Fruit fly (Drosophila melanogaster) whole organism, adult: Measurements from ENCODE around the gene CG44000.

ENCODE experiments used
- CG11617 ChIP-seq: fragments of 200-800 bp; sonication (Bioruptor generic); optimal IDR thresholded peaks from 2 replicates; lab custom pipeline; 2017; ENCODE audit warnings: mild to moderate bottlenecking, missing biosample characterization, missing genetic modification reagents, missing genetic modification characterization
- CG12768 ChIP-seq: fragments of 200-800 bp; sonication (Bioruptor generic); optimal IDR thresholded peaks from 2 replicates; lab custom pipeline; 2017; ENCODE audit warnings: missing biosample characterization, missing genetic modification characterization, mild to moderate bottlenecking, moderate library complexity, missing genetic modification reagents
- CG14711 ChIP-seq: fragments of 200-800 bp; sonication (Bioruptor generic); optimal IDR thresholded peaks from 2 replicates; lab custom pipeline; 2018; ENCODE audit warnings: missing biosample characterization, mild to moderate bottlenecking, missing genetic modification characterization, moderate library complexity
- CG1620 ChIP-seq: fragments of 200-800 bp; sonication (Bioruptor generic); optimal IDR thresholded peaks from 2 replicates; lab custom pipeline; 2016; ENCODE audit warnings: missing biosample characterization, missing genetic modification characterization
- CG33017 ChIP-seq: fragments of 200-800 bp; sonication (Bioruptor generic); optimal IDR thresholded peaks from 2 replicates; lab custom pipeline; 2018; ENCODE audit warnings: missing biosample characterization, mild to moderate bottlenecking, missing genetic modification characterization, moderate library complexity
- CG5204 ChIP-seq: fragments of 200-800 bp; sonication (Bioruptor generic); optimal IDR thresholded peaks from 2 replicates; lab custom pipeline; 2016; ENCODE audit warnings: missing biosample characterization, missing genetic modification characterization
- CG7045 ChIP-seq: fragments of 200-800 bp; sonication (Bioruptor generic); optimal IDR thresholded peaks from 2 replicates; lab custom pipeline; 2017; ENCODE audit warnings: missing biosample characterization, mild to moderate bottlenecking, missing genetic modification characterization
- CG7101 ChIP-seq: fragments of 200-800 bp; sonication (Bioruptor generic); optimal IDR thresholded peaks from 2 replicates; lab custom pipeline; 2018; ENCODE audit warnings: missing biosample characterization, mild to moderate bottlenecking, missing genetic modification characterization, moderate library complexity
- Clk ChIP-seq: fragments of 200-800 bp; sonication (Bioruptor generic); optimal IDR thresholded peaks from 2 replicates; lab custom pipeline; 2017; ENCODE audit warnings: missing biosample characterization, missing genetic modification characterization
- Crg-1 ChIP-seq: fragments of 200-800 bp; sonication (Bioruptor generic); optimal IDR thresholded peaks from 2 replicates; lab custom pipeline; 2016; ENCODE audit warnings: missing biosample characterization, missing genetic modification characterization
- Hr96 ChIP-seq: fragments of 200-800 bp; sonication (Bioruptor generic); optimal IDR thresholded peaks from 2 replicates; lab custom pipeline; 2016; ENCODE audit warnings: missing biosample characterization, missing genetic modification characterization
- Mnt ChIP-seq: fragments of 200-800 bp; sonication (Bioruptor generic); optimal IDR thresholded peaks from 2 replicates; lab custom pipeline; 2016; ENCODE audit warnings: missing biosample characterization, mild to moderate bottlenecking, missing genetic modification characterization
- bab1 ChIP-seq: fragments of 200-800 bp; sonication (Bioruptor generic); optimal IDR thresholded peaks from 3 replicates; lab custom pipeline; 2019; ENCODE audit warnings: missing biosample characterization, mild to moderate bottlenecking, missing genetic modification characterization, moderate library complexity
- cic ChIP-seq: fragments of 200-800 bp; sonication (Bioruptor generic); optimal IDR thresholded peaks from 2 replicates; lab custom pipeline; 2017; ENCODE audit warnings: missing biosample characterization, mild to moderate bottlenecking, missing genetic modification characterization, moderate library complexity
- cnc ChIP-seq, 2 experiments: fragments of >200 bp; optimal IDR thresholded peaks; 2 replicates each; lab custom pipeline; 2017
- kay ChIP-seq: fragments of 200-800 bp; sonication (Bioruptor generic); peaks from one replicate; lab custom pipeline; 2016; ENCODE audit warnings: missing biosample characterization, missing genetic modification characterization, borderline replicate concordance
- ovo ChIP-seq: fragments of 200-800 bp; sonication (Bioruptor generic); optimal IDR thresholded peaks from 2 replicates; lab custom pipeline; 2016; ENCODE audit warnings: missing biosample characterization, missing genetic modification characterization
- pad ChIP-seq: fragments of 200-800 bp; sonication (Bioruptor generic); optimal IDR thresholded peaks from 3 replicates; lab custom pipeline; 2017; ENCODE audit warnings: missing biosample characterization, missing genetic modification characterization, mild to moderate bottlenecking, moderate library complexity, missing genetic modification reagents
- tj ChIP-seq: fragments of 200-800 bp; sonication (Bioruptor generic); optimal IDR thresholded peaks from 3 replicates; lab custom pipeline; 2017; ENCODE audit warnings: missing biosample characterization, mild to moderate bottlenecking, missing genetic modification characterization, moderate library complexity
- toe ChIP-seq: fragments of 200-800 bp; sonication (Bioruptor generic); optimal IDR thresholded peaks from 2 replicates; lab custom pipeline; 2016; ENCODE audit warnings: missing biosample characterization, missing genetic modification characterization

CG44000 gene

DNA sequence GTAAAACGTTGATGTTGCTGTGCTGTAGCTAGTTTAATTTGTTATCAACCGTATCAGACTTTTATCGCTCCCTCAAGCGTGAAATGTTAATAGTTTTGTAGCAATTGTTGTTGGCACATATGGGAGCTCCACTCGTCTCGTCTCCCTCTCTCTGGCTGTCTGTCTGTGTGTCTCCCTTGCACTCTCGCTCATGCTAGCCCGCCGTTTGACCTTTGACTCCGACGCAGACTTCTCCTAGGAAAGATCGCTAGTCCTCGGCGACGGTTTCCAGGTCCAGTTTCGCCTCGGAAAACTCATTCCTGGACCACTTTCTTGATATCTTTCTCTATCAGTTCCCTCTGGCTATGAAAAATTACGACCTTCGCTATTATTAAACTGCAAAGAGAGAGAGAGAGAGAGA lies 36.1 kb downstream of the CG44000 start:
- TF ChIP-seq CG33017 (tag; lab: Kevin White, UChicago), result no peak
- TF ChIP-seq bab1 (GFP tag; lab: Kevin White, UChicago), result no peak

- TF ChIP-seq tj (GFP tag; lab: Kevin White, UChicago), result no peak
- TF ChIP-seq ovo (GFP tag; lab: Kevin White, UChicago), result peak; percentile 85
- no peak for TF ChIP-seq CG5204 (GFP tag; lab: Kevin White, UChicago)
- no peak for TF ChIP-seq Clk (GFP tag; lab: Kevin White, UChicago)
- peak; percentile 48 for TF ChIP-seq CG14711 (tag; lab: Kevin White, UChicago)
- TF ChIP-seq kay (GFP tag; lab: Kevin White, UChicago), result peak; percentile 9
- TF ChIP-seq cic (GFP tag; lab: Kevin White, UChicago), result no peak
- peak; percentile 26 for TF ChIP-seq CG7045
- no peak for TF ChIP-seq CG12768 (GFP tag; lab: Kevin White, UChicago)
- no peak for TF ChIP-seq CG33017 (tag; lab: Kevin White, UChicago)
- no peak for TF ChIP-seq Hr96 (GFP tag; lab: Kevin White, UChicago)
- no peak for TF ChIP-seq Mnt
- no peak for TF ChIP-seq toe (GFP tag; lab: Kevin White, UChicago)
- TF ChIP-seq CG1620 (GFP tag; lab: Kevin White, UChicago), result no peak
- peak; percentile 70 for TF ChIP-seq pad (GFP tag; lab: Kevin White, UChicago)
- no peak for TF ChIP-seq cnc (optimal IDR thresholded peaks at IDR 0.05; lab: Kevin White, UChicago)
- TF ChIP-seq CG7101, result no peak
- TF ChIP-seq Crg-1 (GFP tag; lab: Kevin White, UChicago), result no peak
- TF ChIP-seq bab1 (GFP tag; lab: Kevin White, UChicago), result no peak
- TF ChIP-seq CG11617, result no peak
These were observed 37.3 kb downstream of the CG44000 start for dm6 chr2L:5080225-5080867.

DNA sequence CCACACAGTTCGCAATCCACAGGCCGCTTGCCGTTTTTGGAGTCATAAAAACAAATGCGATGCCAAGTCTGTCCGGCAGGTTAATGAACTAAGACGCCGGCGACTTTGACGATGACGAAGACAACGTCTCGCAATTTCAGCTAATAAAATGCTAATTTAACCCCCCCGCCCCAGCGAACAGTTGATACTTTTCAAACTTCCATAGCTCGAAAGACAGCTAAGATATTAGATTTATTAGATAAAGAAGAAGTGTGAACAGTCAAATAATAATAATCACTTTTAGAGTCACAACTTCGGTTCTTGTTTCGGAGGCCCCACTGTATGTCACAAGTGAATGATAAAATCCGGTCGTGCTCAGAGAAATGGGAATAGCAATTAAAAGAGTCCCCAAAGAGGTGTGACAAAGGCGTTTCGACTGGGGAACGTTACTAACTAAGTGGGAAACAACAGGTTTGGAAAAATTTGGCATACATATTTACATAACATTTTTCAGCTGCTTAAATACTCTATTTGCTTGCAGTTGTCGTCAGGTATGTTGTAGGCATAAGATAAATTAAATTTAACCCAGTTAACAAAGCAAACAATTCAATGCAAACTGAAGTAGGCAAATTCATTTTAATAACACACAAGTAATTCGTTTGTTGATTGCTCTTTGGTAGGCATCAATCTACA lies 41.7 kb downstream of the CG44000 start:
- TF ChIP-seq Clk (GFP tag; lab: Kevin White, UChicago) (no peak), kay (GFP tag; lab: Kevin White, UChicago) (peak; percentile 3)

- no peak for TF ChIP-seq CG1620 (GFP tag; lab: Kevin White, UChicago)
- TF ChIP-seq toe (GFP tag; lab: Kevin White, UChicago), result no peak
- TF ChIP-seq CG7101, result no peak
- TF ChIP-seq cnc (optimal IDR thresholded peaks at IDR 0.05; lab: Kevin White, UChicago), result no peak
- no peak for TF ChIP-seq Hr96 (GFP tag; lab: Kevin White, UChicago)
- no peak for TF ChIP-seq ovo (GFP tag; lab: Kevin White, UChicago)
- TF ChIP-seq CG33017 (tag; lab: Kevin White, UChicago), result no peak
- TF ChIP-seq bab1 (GFP tag; lab: Kevin White, UChicago), result peak; percentile 46
These were observed 42.5 kb downstream of the CG44000 start for dm6 chr2L:5085561-5085960.

DNA sequence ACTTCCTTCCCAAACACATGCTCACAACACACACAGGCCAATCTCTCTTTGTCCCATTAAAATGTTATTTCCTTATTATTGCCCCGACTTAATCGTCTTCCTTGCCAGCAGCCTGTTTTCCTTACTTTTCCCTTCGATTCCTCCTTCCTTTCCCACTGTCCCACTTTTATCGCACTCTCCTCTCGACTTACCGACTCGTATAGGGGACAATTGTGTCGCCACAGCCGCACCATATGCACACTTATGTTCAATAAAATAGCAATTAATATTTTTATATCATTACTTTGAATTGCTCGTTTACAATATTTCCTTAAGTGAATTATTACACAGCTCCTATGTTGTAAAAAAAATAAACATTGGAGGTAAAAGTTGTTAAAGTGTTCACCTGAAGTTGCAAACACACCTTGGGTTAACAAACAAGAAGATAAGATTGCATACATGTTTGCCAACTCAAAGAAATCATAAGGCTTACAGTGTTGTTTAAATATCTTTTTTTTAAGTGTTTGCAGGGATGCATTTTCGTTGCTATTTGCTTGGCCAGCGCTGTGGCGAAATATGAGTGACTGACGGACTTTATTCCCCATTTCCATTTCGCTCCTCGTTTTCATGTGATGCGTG lies 43.9 kb downstream of the CG44000 start:
- no peak for TF ChIP-seq CG1620 (GFP tag; lab: Kevin White, UChicago)
- peak; percentile 24 for TF ChIP-seq kay (GFP tag; lab: Kevin White, UChicago)
- peak; percentile 49 for TF ChIP-seq CG14711 (tag; lab: Kevin White, UChicago)
- peak; percentile 35 for TF ChIP-seq CG11617
- peak; percentile 74 for TF ChIP-seq bab1 (GFP tag; lab: Kevin White, UChicago)
- peak; percentile 30 for TF ChIP-seq Crg-1 (GFP tag; lab: Kevin White, UChicago)
- TF ChIP-seq CG7045, result no peak
- TF ChIP-seq CG33017 (tag; lab: Kevin White, UChicago), result no peak
- TF ChIP-seq CG12768 (GFP tag; lab: Kevin White, UChicago), result no peak
- TF ChIP-seq toe (GFP tag; lab: Kevin White, UChicago), result no peak
- peak; percentile 47 for TF ChIP-seq CG7101
- TF ChIP-seq CG5204 (GFP tag; lab: Kevin White, UChicago), result no peak
- peak; percentile 9 for TF ChIP-seq tj (GFP tag; lab: Kevin White, UChicago)
- TF ChIP-seq Hr96 (GFP tag; lab: Kevin White, UChicago), result peak; percentile 35
- TF ChIP-seq cnc (optimal IDR thresholded peaks at IDR 0.05; lab: Kevin White, UChicago), result no peak
- no peak for TF ChIP-seq ovo (GFP tag; lab: Kevin White, UChicago)
- TF ChIP-seq Clk (GFP tag; lab: Kevin White, UChicago), result no peak
- TF ChIP-seq pad (GFP tag; lab: Kevin White, UChicago), result peak; percentile 25

- TF ChIP-seq tj (GFP tag; lab: Kevin White, UChicago) (peak; percentile 91), pad (GFP tag; lab: Kevin White, UChicago) (no peak)
These were observed 45.7 kb downstream of the CG44000 start for dm6 chr2L:5088649-5089270.
